Fruit fly (Drosophila melanogaster): ENCODE measurements around the gene Atg14.

- TF ChIP-seq CG15710 (tag; optimal IDR thresholded peaks at IDR 0.05), result peak; percentile 78
- peak; percentile 67 for TF ChIP-seq Pif1B (GFP tag; optimal IDR thresholded peaks at IDR 0.05)
- TF ChIP-seq CG9948 (tag; optimal IDR thresholded peaks at IDR 0.05), result peak; percentile 53
- peak; percentile 68 for TF ChIP-seq CG17806 (tag; optimal IDR thresholded peaks at IDR 0.05)
- peak; percentile 48 for TF ChIP-seq rn (GFP tag; IDR thresholded peaks at IDR 0.05)
- TF ChIP-seq gl (tag; optimal IDR thresholded peaks at IDR 0.05), result peak; percentile 12
- TF ChIP-seq CG34367 (tag; optimal IDR thresholded peaks at IDR 0.05), result peak; percentile 71
- no peak for TF ChIP-seq CG13204 (GFP tag; optimal IDR thresholded peaks at IDR 0.05)
- peak; percentile 63 for TF ChIP-seq CG12605 (GFP tag; IDR thresholded peaks at IDR 0.05)
- no peak for TF ChIP-seq D1 (tag; optimal IDR thresholded peaks at IDR 0.05)
- TF ChIP-seq EcR (GFP tag; optimal IDR thresholded peaks at IDR 0.05), result no peak
- TF ChIP-seq Pif1A (GFP tag; optimal IDR thresholded peaks at IDR 0.05), result peak; percentile 77
- TF ChIP-seq CG8159 (tag; optimal IDR thresholded peaks at IDR 0.05), result peak; percentile 72
- peak; percentile 69 for TF ChIP-seq Ets98B (GFP tag; IDR thresholded peaks at IDR 0.05)
Measured at dm6 chr3R:29124128-29124527, 7.9 kb downstream of the Atg14 start.

Measured in whole organism, pupa.